Fruit fly (Drosophila melanogaster) whole organism, embryonic: ENCODE results near the gene CG31174.
A peak's percentile ranks its signal among the peaks of the same experiment; 100 is the strongest.

Experiments used
- Abd-B ChIP-seq: fragments of 200-800 bp; sonication (Bioruptor generic); optimal IDR thresholded peaks from 2 replicates; lab custom pipeline; 2018; ENCODE audit warnings: missing biosample characterization, mild to moderate bottlenecking, missing genetic modification characterization, moderate library complexity
- Bgb ChIP-seq: fragments of 200-800 bp; sonication (Bioruptor generic); IDR thresholded peaks from 2 replicates; pipeline ENCODE4 v1.3.6; 2022; ENCODE audit warnings: missing biosample characterization, missing genetic modification characterization; ENCODE audit not compliant: partially characterized antibody
- Blimp-1 ChIP-seq: fragments of 200-800 bp; sonication (Bioruptor generic); optimal IDR thresholded peaks from 3 replicates; lab custom pipeline; 2018; ENCODE audit warnings: missing biosample characterization, missing genetic modification characterization, mild to moderate bottlenecking, moderate library complexity, missing genetic modification reagents
- Bteb2 ChIP-seq: fragments of 200-800 bp; sonication (Bioruptor generic); optimal IDR thresholded peaks from 2 replicates; lab custom pipeline; 2016; ENCODE audit warnings: missing biosample characterization, missing genetic modification characterization
- CG10147 ChIP-seq: fragments of 200-800 bp; sonication (Bioruptor generic); optimal IDR thresholded peaks from 2 replicates; lab custom pipeline; 2019; ENCODE audit warnings: missing biosample characterization, mild to moderate bottlenecking, missing genetic modification characterization, moderate library complexity
- CG10366 ChIP-seq: fragments of 200-800 bp; sonication (Bioruptor generic); IDR thresholded peaks from 2 replicates; pipeline ENCODE4 v1.3.6; 2022; ENCODE audit warnings: missing biosample characterization, missing genetic modification characterization
- CG11093 ChIP-seq: fragments of 200-800 bp; sonication (Bioruptor generic); IDR thresholded peaks from 3 replicates; pipeline ENCODE4 v1.3.6; 2022; ENCODE audit warnings: missing biosample characterization, missing genetic modification characterization
- CG11456 ChIP-seq: fragments of 200-800 bp; sonication (Bioruptor generic); IDR thresholded peaks from 3 replicates; pipeline ENCODE4 v1.3.6; 2022; ENCODE audit warnings: missing biosample characterization, missing genetic modification characterization
- CG11504 ChIP-seq: fragments of 200-800 bp; sonication (Bioruptor generic); optimal IDR thresholded peaks from 3 replicates; lab custom pipeline; 2019; ENCODE audit warnings: missing biosample characterization, mild to moderate bottlenecking, missing genetic modification characterization, moderate library complexity
- CG11560 ChIP-seq: fragments of 200-800 bp; sonication (Bioruptor generic); IDR thresholded peaks from 3 replicates; pipeline ENCODE4 v1.3.6; 2022; ENCODE audit warnings: missing biosample characterization, missing genetic modification characterization
- CG12104 ChIP-seq: fragments of 200-800 bp; sonication (Bioruptor generic); optimal IDR thresholded peaks from 3 replicates; lab custom pipeline; 2016; ENCODE audit warnings: missing biosample characterization, missing genetic modification characterization
- CG13894 ChIP-seq: fragments of 200-800 bp; sonication (Bioruptor generic); optimal IDR thresholded peaks from 3 replicates; lab custom pipeline; 2018; ENCODE audit warnings: missing biosample characterization, mild to moderate bottlenecking, missing genetic modification characterization, moderate library complexity
- CG14667 ChIP-seq: fragments of 200-800 bp; sonication (Bioruptor generic); IDR thresholded peaks from 2 replicates; pipeline ENCODE4 v1.3.6; 2022; ENCODE audit warnings: missing biosample characterization, missing genetic modification characterization
- CG15073 ChIP-seq: fragments of 200-800 bp; sonication (Bioruptor generic); optimal IDR thresholded peaks from 2 replicates; lab custom pipeline; 2016; ENCODE audit warnings: missing biosample characterization, missing genetic modification characterization
- CG16779 ChIP-seq: fragments of 200-800 bp; sonication (Bioruptor generic); IDR thresholded peaks from 2 replicates; pipeline ENCODE4 v1.3.6; 2022; ENCODE audit warnings: missing biosample characterization, missing genetic modification characterization
- CG17361 ChIP-seq: fragments of 200-800 bp; sonication (Bioruptor generic); IDR thresholded peaks from 3 replicates; pipeline ENCODE4 v1.3.6; 2022; ENCODE audit warnings: missing biosample characterization, missing genetic modification characterization
- CG31224 ChIP-seq: fragments of 200-800 bp; sonication (Bioruptor generic); IDR thresholded peaks from 2 replicates; pipeline ENCODE4 v1.3.6; 2022; ENCODE audit warnings: missing biosample characterization, missing genetic modification characterization
- CG34224 ChIP-seq: fragments of 200-800 bp; sonication (Bioruptor generic); IDR thresholded peaks from 3 replicates; pipeline ENCODE4 v1.3.6; 2022; ENCODE audit warnings: missing biosample characterization, missing genetic modification characterization; ENCODE audit not compliant: partially characterized antibody
- CG4424 ChIP-seq: fragments of 200-800 bp; sonication (Bioruptor generic); optimal IDR thresholded peaks from 3 replicates; lab custom pipeline; 2016; ENCODE audit warnings: missing biosample characterization, missing genetic modification characterization
- CG4730 ChIP-seq: fragments of 200-800 bp; sonication (Bioruptor generic); IDR thresholded peaks from 2 replicates; pipeline ENCODE4 v1.3.6; 2022; ENCODE audit warnings: missing biosample characterization, missing genetic modification characterization
- CG6683 ChIP-seq: fragments of 200-800 bp; sonication (Bioruptor generic); optimal IDR thresholded peaks from 2 replicates; lab custom pipeline; 2017; ENCODE audit warnings: missing biosample characterization, mild to moderate bottlenecking, missing genetic modification characterization, missing genetic modification reagents
- CG6791 ChIP-seq: fragments of 200-800 bp; sonication (Bioruptor generic); IDR thresholded peaks from 3 replicates; pipeline ENCODE4 v1.3.6; 2022; ENCODE audit warnings: missing biosample characterization, missing genetic modification characterization; ENCODE audit not compliant: partially characterized antibody
- CG6854 ChIP-seq: fragments of 200-800 bp; sonication (Bioruptor generic); optimal IDR thresholded peaks from 3 replicates; lab custom pipeline; 2017; ENCODE audit warnings: missing biosample characterization, mild to moderate bottlenecking, missing genetic modification characterization
- Drgx ChIP-seq: fragments of 200-800 bp; sonication (Bioruptor generic); IDR thresholded peaks from 2 replicates; pipeline ENCODE4 v1.3.6; 2022; ENCODE audit warnings: missing biosample characterization, missing genetic modification characterization
- Hmx ChIP-seq: fragments of 200-800 bp; sonication (Bioruptor generic); optimal IDR thresholded peaks from 2 replicates; lab custom pipeline; 2016; ENCODE audit warnings: missing biosample characterization, missing genetic modification characterization
- Hr39 ChIP-seq: fragments of >200 bp; optimal IDR thresholded peaks from 2 replicates; lab custom pipeline; 2017
- Hsf ChIP-seq: fragments of 200-800 bp; sonication (Bioruptor generic); optimal IDR thresholded peaks from 3 replicates; lab custom pipeline; 2016; ENCODE audit warnings: missing biosample characterization, missing genetic modification characterization
- Kr ChIP-seq: fragments of 200-800 bp; sonication (Bioruptor generic); optimal IDR thresholded peaks from 2 replicates; lab custom pipeline; 2017; ENCODE audit warnings: missing biosample characterization, mild to moderate bottlenecking, missing genetic modification characterization
- MTF-1 ChIP-seq: fragments of 200-800 bp; sonication (Bioruptor generic); optimal IDR thresholded peaks from 2 replicates; lab custom pipeline; 2018; ENCODE audit warnings: missing biosample characterization, mild to moderate bottlenecking, missing genetic modification characterization, borderline replicate concordance
- Med ChIP-seq: fragments of 200-800 bp; sonication (Bioruptor generic); peaks from one replicate; lab custom pipeline; 2016; ENCODE audit warnings: missing biosample characterization, missing genetic modification characterization, mild to moderate bottlenecking, inconsistent platforms, moderate library complexity
- Mes4 ChIP-seq: fragments of 200-800 bp; sonication (Bioruptor generic); optimal IDR thresholded peaks from 2 replicates; lab custom pipeline; 2016; ENCODE audit warnings: missing biosample characterization, missing genetic modification characterization
- NC2α ChIP-seq: fragments of 200-800 bp; sonication (Bioruptor generic); optimal IDR thresholded peaks from 2 replicates; lab custom pipeline; 2016; ENCODE audit warnings: missing biosample characterization, missing genetic modification characterization
- NK7.1 ChIP-seq: fragments of 200-800 bp; sonication (Bioruptor generic); optimal IDR thresholded peaks from 3 replicates; lab custom pipeline; 2016; ENCODE audit warnings: missing biosample characterization, missing genetic modification characterization
- Oli ChIP-seq: fragments of 200-800 bp; sonication (Bioruptor generic); optimal IDR thresholded peaks from 2 replicates; lab custom pipeline; 2018; ENCODE audit warnings: missing biosample characterization, mild to moderate bottlenecking, missing genetic modification characterization, moderate library complexity
- Stat92E ChIP-seq, 3 experiments: fragments of >200 bp in 2 of 3; fragments of 200-800 bp in 1 of 3; sonication (Bioruptor generic) in 1 of 3; optimal IDR thresholded peaks; 2 replicates each; lab custom pipeline; 2017 to 2019; ENCODE audit warnings: missing biosample characterization in 3 of 3, missing genetic modification characterization in 3 of 3, mild to moderate bottlenecking in 1 of 3, moderate library complexity in 1 of 3
- amos ChIP-seq: fragments of 200-800 bp; sonication (Bioruptor generic); IDR thresholded peaks from 2 replicates; pipeline ENCODE4 v1.3.6; 2022; ENCODE audit warnings: missing biosample characterization, missing genetic modification characterization; ENCODE audit not compliant: partially characterized antibody
- crp ChIP-seq, 2 experiments: fragments of 200-800 bp; sonication (Bioruptor generic); optimal IDR thresholded peaks; 2 replicates in 1 of 2; 3 replicates in 1 of 2; lab custom pipeline; 2017; ENCODE audit warnings: missing biosample characterization in 2 of 2, missing genetic modification characterization in 2 of 2, mild to moderate bottlenecking in 1 of 2, moderate library complexity in 1 of 2
- gcm ChIP-seq: fragments of 200-800 bp; sonication (Bioruptor generic); optimal IDR thresholded peaks from 2 replicates; lab custom pipeline; 2019; ENCODE audit warnings: missing biosample characterization, mild to moderate bottlenecking, missing genetic modification characterization, moderate library complexity
- gcm2 ChIP-seq: fragments of 200-800 bp; sonication (Bioruptor generic); optimal IDR thresholded peaks from 2 replicates; lab custom pipeline; 2016; ENCODE audit warnings: missing biosample characterization, missing genetic modification characterization
- kah ChIP-seq: fragments of 200-800 bp; sonication (Bioruptor generic); optimal IDR thresholded peaks from 2 replicates; lab custom pipeline; 2018; ENCODE audit warnings: missing biosample characterization, mild to moderate bottlenecking, missing genetic modification characterization
- ken ChIP-seq: fragments of 200-800 bp; sonication (Bioruptor generic); IDR thresholded peaks from 3 replicates; pipeline ENCODE4 v1.3.6; 2022; ENCODE audit warnings: missing biosample characterization, missing genetic modification characterization
- kni ChIP-seq: fragments of 200-800 bp; sonication (Bioruptor generic); optimal IDR thresholded peaks from 3 replicates; lab custom pipeline; 2017; ENCODE audit warnings: mild to moderate bottlenecking, missing biosample characterization, missing genetic modification reagents, missing genetic modification characterization
- nau ChIP-seq: fragments of 200-800 bp; sonication (Bioruptor generic); optimal IDR thresholded peaks from 3 replicates; lab custom pipeline; 2017; ENCODE audit warnings: missing biosample characterization, mild to moderate bottlenecking, missing genetic modification characterization, missing genetic modification reagents
- nmo ChIP-seq: fragments of 200-800 bp; sonication (Bioruptor generic); optimal IDR thresholded peaks from 2 replicates; lab custom pipeline; 2018; ENCODE audit warnings: missing biosample characterization, mild to moderate bottlenecking, missing genetic modification characterization, moderate library complexity
- org-1 ChIP-seq: fragments of 200-800 bp; sonication (Bioruptor generic); optimal IDR thresholded peaks from 2 replicates; lab custom pipeline; 2017; ENCODE audit warnings: missing biosample characterization, missing genetic modification characterization
- pb ChIP-seq: fragments of 200-800 bp; sonication (Bioruptor generic); optimal IDR thresholded peaks from 3 replicates; lab custom pipeline; 2016; ENCODE audit warnings: missing biosample characterization, missing genetic modification characterization
- pho ChIP-seq: fragments of 200-800 bp; sonication (Bioruptor generic); optimal IDR thresholded peaks from 2 replicates; lab custom pipeline; 2016; ENCODE audit warnings: missing biosample characterization, missing genetic modification characterization
- phol ChIP-seq: fragments of 200-800 bp; sonication (Bioruptor generic); optimal IDR thresholded peaks from 3 replicates; lab custom pipeline; 2018; ENCODE audit warnings: missing biosample characterization, mild to moderate bottlenecking, missing genetic modification characterization, moderate library complexity
- row ChIP-seq: fragments of 200-800 bp; sonication (Bioruptor generic); IDR thresholded peaks from 3 replicates; pipeline ENCODE4 v1.3.6; 2022; ENCODE audit warnings: missing biosample characterization, missing genetic modification characterization
- scrt ChIP-seq: fragments of 200-800 bp; sonication (Bioruptor generic); optimal IDR thresholded peaks from 2 replicates; lab custom pipeline; 2018; ENCODE audit warnings: missing biosample characterization, mild to moderate bottlenecking, missing genetic modification characterization, moderate library complexity
- slou ChIP-seq: fragments of 200-800 bp; sonication (Bioruptor generic); optimal IDR thresholded peaks from 3 replicates; lab custom pipeline; 2016; ENCODE audit warnings: missing biosample characterization, missing genetic modification characterization

The CG31174 gene

dm6 chr3R:21830303-21830707 is 39.0 kb downstream of the CG31174 start (continued):
- TF ChIP-seq Hr39 (lab: Kevin White, UChicago), result no peak
- TF ChIP-seq CG31224 (GFP tag; lab: Robert Waterston, UW), result no peak
- no peak for TF ChIP-seq nau (GFP tag; lab: Kevin White, UChicago)
- TF ChIP-seq Med (GFP tag; lab: Kevin White, UChicago), result no peak
- TF ChIP-seq CG13894 (tag; lab: Kevin White, UChicago), result no peak
- no peak for TF ChIP-seq CG11093 (GFP tag; lab: Robert Waterston, UW)
- TF ChIP-seq CG11560 (tag; lab: Robert Waterston, UW), result no peak
- TF ChIP-seq CG11504 (tag; lab: Kevin White, UChicago), result peak; percentile 43
- no peak for TF ChIP-seq pb
- peak; percentile 63 for TF ChIP-seq nmo (GFP tag; lab: Kevin White, UChicago)
- TF ChIP-seq Mes4 (GFP tag; lab: Kevin White, UChicago), result no peak
- no peak for TF ChIP-seq slou (GFP tag; lab: Kevin White, UChicago)
- TF ChIP-seq Kr, result no peak
- TF ChIP-seq Hmx (GFP tag; lab: Kevin White, UChicago), result no peak
- TF ChIP-seq CG10366 (GFP tag; lab: Robert Waterston, UW), result no peak
- TF ChIP-seq CG12104 (GFP tag; lab: Kevin White, UChicago), result no peak
- TF ChIP-seq org-1 (GFP tag; lab: Kevin White, UChicago), result no peak
- peak; percentile 68 for TF ChIP-seq phol (tag; lab: Kevin White, UChicago)
- no peak for TF ChIP-seq CG6683 (GFP tag; lab: Kevin White, UChicago)
- TF ChIP-seq amos, result no peak
- no peak for TF ChIP-seq CG15073 (GFP tag; lab: Kevin White, UChicago)
- peak; percentile 2 for TF ChIP-seq CG4424 (GFP tag; lab: Kevin White, UChicago)
- TF ChIP-seq MTF-1 (GFP tag; lab: Kevin White, UChicago), result no peak
- no peak for TF ChIP-seq CG14667 (GFP tag; lab: Robert Waterston, UW)
- no peak for TF ChIP-seq Drgx (GFP tag; lab: Robert Waterston, UW)
- no peak for TF ChIP-seq CG10147 (GFP tag; lab: Kevin White, UChicago)
- no peak for TF ChIP-seq CG11456 (GFP tag; lab: Robert Waterston, UW)
- peak; percentile 30 for TF ChIP-seq Abd-B (GFP tag; lab: Kevin White, UChicago)
- TF ChIP-seq CG17361 (GFP tag; lab: Robert Waterston, UW), result peak; percentile 76
- TF ChIP-seq pho (GFP tag; lab: Kevin White, UChicago), result no peak
- TF ChIP-seq gcm (GFP tag; lab: Kevin White, UChicago), result peak; percentile 1
- no peak for TF ChIP-seq row (GFP tag; lab: Robert Waterston, UW)
- TF ChIP-seq CG16779 (GFP tag; lab: Robert Waterston, UW), result no peak
- TF ChIP-seq CG6854 (GFP tag; lab: Kevin White, UChicago), result no peak
- TF ChIP-seq NK7.1 (GFP tag; lab: Kevin White, UChicago), result no peak
- TF ChIP-seq Hsf, result no peak
- no peak for TF ChIP-seq CG34224
- TF ChIP-seq NC2α, result no peak
- TF ChIP-seq Stat92E (GFP tag; optimal IDR thresholded peaks at IDR 0.05; lab: Kevin White, UChicago), result peak in 1 of 3 experiments; percentile 23
- no peak for TF ChIP-seq CG4730 (GFP tag; lab: Robert Waterston, UW)
- no peak for TF ChIP-seq kni (GFP tag; lab: Kevin White, UChicago)
- no peak for TF ChIP-seq gcm2
- TF ChIP-seq Blimp-1 (GFP tag; lab: Kevin White, UChicago), result peak; percentile 60
- no peak for TF ChIP-seq CG6791 (GFP tag; lab: Robert Waterston, UW)
- peak; percentile 15 for TF ChIP-seq Oli
- no peak for TF ChIP-seq crp (GFP tag; optimal IDR thresholded peaks at IDR 0.05; lab: Kevin White, UChicago)
- TF ChIP-seq kah (GFP tag; lab: Kevin White, UChicago), result no peak
- TF ChIP-seq scrt (GFP tag; lab: Kevin White, UChicago), result no peak
- no peak for TF ChIP-seq Bgb
- no peak for TF ChIP-seq ken (GFP tag; lab: Robert Waterston, UW)
- TF ChIP-seq Bteb2, result no peak
